Fruit fly (Drosophila melanogaster) S2 (cell line): ENCODE results near the gene Srg3.

ENCODE experiments used
- CG8478 ChIP-seq: fragments of >200 bp; optimal IDR thresholded peaks from 2 replicates; lab custom pipeline; 2018
- CTCF ChIP-seq, 2 experiments: fragments of >200 bp; optimal IDR thresholded peaks; 2 replicates each; lab custom pipeline; 2018

DNA sequence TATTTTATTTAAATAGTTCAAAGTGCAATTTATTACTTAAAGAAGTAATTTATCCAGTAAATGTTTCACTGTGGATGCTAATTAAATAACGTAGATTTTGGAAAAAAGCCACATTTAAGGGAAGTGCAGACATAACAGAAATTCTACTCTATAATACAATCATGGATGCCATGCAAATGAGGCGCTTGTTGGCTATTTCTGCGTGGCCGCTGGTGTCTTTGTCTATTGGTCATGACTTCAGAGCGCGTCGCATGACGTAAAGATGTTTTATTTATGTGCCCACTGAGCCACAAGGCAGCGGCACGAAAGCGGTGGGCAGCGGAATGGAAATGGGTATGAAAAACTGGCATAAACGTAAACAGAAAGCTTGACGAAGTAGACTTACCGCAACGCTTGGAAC, 17.2 kb upstream of the Srg3 start:
- TF ChIP-seq CTCF (optimal IDR thresholded peaks at IDR 0.05; lab: Kevin White, UChicago) (no peak), CG8478 (no peak)
